Fruit fly (Drosophila melanogaster): ENCODE measurements around the gene rdgC.

- TF ChIP-seq cnc (optimal IDR thresholded peaks at IDR 0.05) (no peak), pad (GFP tag; optimal IDR thresholded peaks at IDR 0.05) (peak; percentile 46), kay (GFP tag; ENCODE audit: borderline replicate concordance) (no peak), Crg-1 (GFP tag; optimal IDR thresholded peaks at IDR 0.05) (no peak), Mnt (GFP tag; optimal IDR thresholded peaks at IDR 0.05) (peak; percentile 57), CG14711 (tag; optimal IDR thresholded peaks at IDR 0.05) (no peak)
Measured at dm6 chr3L:20230178-20230775, 17.6 kb upstream of the rdgC start.

Data from whole organism, adult.